Fruit fly (Drosophila melanogaster) whole organism, embryonic: Measurements from ENCODE around the gene ClC-a.

ENCODE experiments used
- Awh ChIP-seq: fragments of 200-800 bp; sonication (Bioruptor generic); IDR thresholded peaks from 2 replicates; pipeline ENCODE4, ENCODE4 v1.3.6; 2022; ENCODE audit warnings: missing biosample characterization, missing genetic modification characterization
- CG11695 ChIP-seq: fragments of 200-800 bp; sonication (Bioruptor generic); IDR thresholded peaks from 3 replicates; pipeline ENCODE4 v1.3.6; 2022; ENCODE audit warnings: missing biosample characterization, missing genetic modification characterization
- CG12219 ChIP-seq: fragments of 200-800 bp; sonication (Bioruptor generic); optimal IDR thresholded peaks from 3 replicates; lab custom pipeline; 2018; ENCODE audit warnings: missing biosample characterization, mild to moderate bottlenecking, missing genetic modification characterization
- CG1233 ChIP-seq: fragments of 200-800 bp; sonication (Bioruptor generic); optimal IDR thresholded peaks from 4 replicates; lab custom pipeline; 2018; ENCODE audit warnings: missing biosample characterization, mild to moderate bottlenecking, missing genetic modification characterization
- CG13123 ChIP-seq: fragments of 200-800 bp; sonication (Bioruptor generic); optimal IDR thresholded peaks from 2 replicates; lab custom pipeline; 2016; ENCODE audit warnings: missing biosample characterization, missing genetic modification characterization
- CG14860 ChIP-seq: fragments of 200-800 bp; sonication (Bioruptor generic); IDR thresholded peaks from 3 replicates; pipeline ENCODE4 v1.3.6; 2022; ENCODE audit warnings: missing biosample characterization, missing genetic modification characterization; ENCODE audit not compliant: partially characterized antibody
- CG15073 ChIP-seq: fragments of 200-800 bp; sonication (Bioruptor generic); optimal IDR thresholded peaks from 2 replicates; lab custom pipeline; 2016; ENCODE audit warnings: missing biosample characterization, missing genetic modification characterization
- CG18262 ChIP-seq: fragments of 200-800 bp; optimal IDR thresholded peaks from 3 replicates; lab custom pipeline; 2019; ENCODE audit warnings: missing biosample characterization, mild to moderate bottlenecking, missing genetic modification characterization, moderate library complexity
- CG1832 ChIP-seq: fragments of 200-800 bp; sonication (Bioruptor generic); optimal IDR thresholded peaks from 2 replicates; lab custom pipeline; 2017; ENCODE audit warnings: missing biosample characterization, mild to moderate bottlenecking, missing genetic modification characterization, inconsistent platforms
- CG31388 ChIP-seq: fragments of 200-800 bp; sonication (Bioruptor generic); optimal IDR thresholded peaks from 2 replicates; lab custom pipeline; 2016; ENCODE audit warnings: missing biosample characterization, missing genetic modification characterization
- CG4424 ChIP-seq: fragments of 200-800 bp; sonication (Bioruptor generic); optimal IDR thresholded peaks from 3 replicates; lab custom pipeline; 2016; ENCODE audit warnings: missing biosample characterization, missing genetic modification characterization
- CG6683 ChIP-seq: fragments of 200-800 bp; sonication (Bioruptor generic); optimal IDR thresholded peaks from 2 replicates; lab custom pipeline; 2017; ENCODE audit warnings: missing biosample characterization, mild to moderate bottlenecking, missing genetic modification characterization, missing genetic modification reagents
- CG7357 ChIP-seq: fragments of 200-800 bp; sonication (Bioruptor generic); IDR thresholded peaks from 3 replicates; pipeline ENCODE4 v1.3.6; 2022; ENCODE audit warnings: missing biosample characterization, missing genetic modification characterization
- CG7372 ChIP-seq: fragments of 200-800 bp; sonication (Bioruptor generic); IDR thresholded peaks from 2 replicates; pipeline ENCODE4 v1.3.6; 2022; ENCODE audit warnings: missing biosample characterization, missing genetic modification characterization
- CG7745 ChIP-seq: fragments of 200-800 bp; sonication (Bioruptor generic); optimal IDR thresholded peaks from 2 replicates; lab custom pipeline; 2018; ENCODE audit warnings: missing biosample characterization, mild to moderate bottlenecking, missing genetic modification characterization, moderate library complexity
- CG7928 ChIP-seq: fragments of 200-800 bp; sonication (Bioruptor generic); optimal IDR thresholded peaks from 2 replicates; lab custom pipeline; 2017; ENCODE audit warnings: missing biosample characterization, mild to moderate bottlenecking, missing genetic modification characterization
- CG8089 ChIP-seq: fragments of 200-800 bp; sonication (Bioruptor generic); optimal IDR thresholded peaks from 3 replicates; lab custom pipeline; 2016; ENCODE audit warnings: missing biosample characterization, missing genetic modification characterization
- Dfd ChIP-seq, 2 experiments: fragments of >200 bp; optimal IDR thresholded peaks; 2 replicates each; lab custom pipeline; 2017; ENCODE audit warnings: missing biosample characterization in 2 of 2, missing genetic modification characterization in 2 of 2
- E2f2 ChIP-seq: fragments of 200-800 bp; sonication (Bioruptor generic); IDR thresholded peaks from 2 replicates; pipeline ENCODE4 v1.3.6; 2022; ENCODE audit warnings: missing biosample characterization, missing genetic modification characterization
- Fer1 ChIP-seq: fragments of 200-800 bp; sonication (Bioruptor generic); optimal IDR thresholded peaks from 2 replicates; lab custom pipeline; 2017; ENCODE audit warnings: missing biosample characterization, mild to moderate bottlenecking, missing genetic modification characterization
- Fer3 ChIP-seq: fragments of 200-800 bp; sonication (Bioruptor generic); optimal IDR thresholded peaks from 2 replicates; lab custom pipeline; 2018; ENCODE audit warnings: missing biosample characterization, mild to moderate bottlenecking, missing genetic modification characterization, moderate library complexity
- Hr51 ChIP-seq, 2 experiments: fragments of 200-800 bp; sonication (Bioruptor generic); optimal IDR thresholded peaks; 2 replicates in 1 of 2; 3 replicates in 1 of 2; lab custom pipeline; 2016 to 2018; ENCODE audit warnings: missing biosample characterization in 2 of 2, missing genetic modification characterization in 2 of 2, mild to moderate bottlenecking in 1 of 2, moderate library complexity in 1 of 2
- Meics ChIP-seq: fragments of 200-800 bp; sonication (Bioruptor generic); optimal IDR thresholded peaks from 2 replicates; lab custom pipeline; 2017; ENCODE audit warnings: missing biosample characterization, mild to moderate bottlenecking, missing genetic modification characterization
- PHDP ChIP-seq: fragments of 200-800 bp; sonication (Bioruptor generic); optimal IDR thresholded peaks from 3 replicates; lab custom pipeline; 2018; ENCODE audit warnings: missing biosample characterization, mild to moderate bottlenecking, missing genetic modification characterization, moderate library complexity
- Scr ChIP-seq: fragments of 200-800 bp; sonication (Bioruptor generic); IDR thresholded peaks from 2 replicates; pipeline ENCODE4 v1.3.6; 2022; ENCODE audit warnings: missing biosample characterization, missing genetic modification characterization; ENCODE audit not compliant: partially characterized antibody
- Sox102F ChIP-seq: fragments of 200-800 bp; sonication (Bioruptor generic); optimal IDR thresholded peaks from 2 replicates; lab custom pipeline; 2018; ENCODE audit warnings: missing biosample characterization, mild to moderate bottlenecking, missing genetic modification characterization, moderate library complexity
- TFAM ChIP-seq: fragments of 200-800 bp; sonication (Bioruptor generic); optimal IDR thresholded peaks from 2 replicates; lab custom pipeline; 2017; ENCODE audit warnings: missing biosample characterization, missing genetic modification characterization, inconsistent platforms
- Trl ChIP-seq, 3 experiments: fragments of >200 bp in 2 of 3; fragments of 200-800 bp in 1 of 3; sonication (Bioruptor generic) in 1 of 3; optimal IDR thresholded peaks; 2 replicates in 1 of 3; 3 replicates in 2 of 3; lab custom pipeline; 2016 to 2017; ENCODE audit warnings: missing biosample characterization in 1 of 3, missing genetic modification characterization in 1 of 3
- aop ChIP-seq: fragments of 200-800 bp; sonication (Bioruptor generic); IDR thresholded peaks from 2 replicates; pipeline ENCODE4 v1.3.6; 2022; ENCODE audit warnings: missing biosample characterization, missing genetic modification characterization
- danr ChIP-seq: fragments of 200-800 bp; sonication (Bioruptor generic); IDR thresholded peaks from 2 replicates; pipeline ENCODE4 v1.3.6; 2022; ENCODE audit warnings: missing biosample characterization, missing genetic modification characterization
- ftz-f1 ChIP-seq: fragments of 200-800 bp; sonication (Bioruptor generic); optimal IDR thresholded peaks from 2 replicates; lab custom pipeline; 2016; ENCODE audit warnings: missing biosample characterization, missing genetic modification characterization
- hkb ChIP-seq, 2 experiments: fragments of 200-800 bp in 1 of 2; fragments of >200 bp in 1 of 2; sonication (Bioruptor generic) in 1 of 2; IDR thresholded peaks in 1 of 2; optimal IDR thresholded peaks in 1 of 2; 2 replicates each; pipeline versions ENCODE4 v1.3.6 to Lab custom; 2017 to 2022; ENCODE audit warnings: missing biosample characterization in 1 of 2, missing genetic modification characterization in 1 of 2
- jing ChIP-seq: fragments of 200-800 bp; sonication (Bioruptor generic); optimal IDR thresholded peaks from 2 replicates; lab custom pipeline; 2018; ENCODE audit warnings: missing biosample characterization, mild to moderate bottlenecking, missing genetic modification characterization
- klu ChIP-seq: fragments of 200-800 bp; sonication (Bioruptor generic); IDR thresholded peaks from 2 replicates; pipeline ENCODE4 v1.3.6; 2022; ENCODE audit warnings: missing biosample characterization, missing genetic modification characterization
- knrl ChIP-seq: fragments of 200-800 bp; sonication (Bioruptor generic); IDR thresholded peaks from 3 replicates; pipeline ENCODE4 v1.3.6; 2022; ENCODE audit warnings: missing biosample characterization, missing genetic modification characterization; ENCODE audit not compliant: partially characterized antibody
- mam ChIP-seq: fragments of 200-800 bp; sonication (Bioruptor generic); optimal IDR thresholded peaks from 3 replicates; lab custom pipeline; 2016; ENCODE audit warnings: missing biosample characterization, missing genetic modification characterization
- nau ChIP-seq: fragments of 200-800 bp; sonication (Bioruptor generic); optimal IDR thresholded peaks from 3 replicates; lab custom pipeline; 2017; ENCODE audit warnings: missing biosample characterization, mild to moderate bottlenecking, missing genetic modification characterization, missing genetic modification reagents
- nmo ChIP-seq: fragments of 200-800 bp; sonication (Bioruptor generic); optimal IDR thresholded peaks from 2 replicates; lab custom pipeline; 2018; ENCODE audit warnings: missing biosample characterization, mild to moderate bottlenecking, missing genetic modification characterization, moderate library complexity
- peb ChIP-seq: fragments of 200-800 bp; sonication (Bioruptor generic); IDR thresholded peaks from 2 replicates; pipeline ENCODE4 v1.3.6; 2022; ENCODE audit warnings: missing biosample characterization, missing genetic modification characterization
- pros ChIP-seq: fragments of 200-800 bp; sonication (Bioruptor generic); optimal IDR thresholded peaks from 3 replicates; lab custom pipeline; 2019; ENCODE audit warnings: missing biosample characterization, mild to moderate bottlenecking, missing genetic modification characterization, moderate library complexity
- pum ChIP-seq: fragments of 200-800 bp; sonication (Bioruptor generic); optimal IDR thresholded peaks from 2 replicates; lab custom pipeline; 2016; ENCODE audit warnings: missing biosample characterization, missing genetic modification characterization
- shn ChIP-seq: fragments of 200-800 bp; sonication (Bioruptor generic); optimal IDR thresholded peaks from 3 replicates; lab custom pipeline; 2016; ENCODE audit warnings: missing biosample characterization, missing genetic modification characterization
- sug ChIP-seq: fragments of 200-800 bp; optimal IDR thresholded peaks from 2 replicates; lab custom pipeline; 2019; ENCODE audit warnings: missing biosample characterization, mild to moderate bottlenecking, missing genetic modification characterization, moderate library complexity
- trh ChIP-seq: fragments of 200-800 bp; sonication (Bioruptor generic); optimal IDR thresholded peaks from 2 replicates; lab custom pipeline; 2016; ENCODE audit warnings: missing biosample characterization, missing genetic modification characterization
- tup ChIP-seq: fragments of 200-800 bp; sonication (Bioruptor generic); optimal IDR thresholded peaks from 2 replicates; lab custom pipeline; 2016; ENCODE audit warnings: missing biosample characterization, mild to moderate bottlenecking, missing genetic modification characterization, moderate library complexity
- unpg ChIP-seq: fragments of 200-800 bp; sonication (Bioruptor generic); optimal IDR thresholded peaks from 3 replicates; lab custom pipeline; 2018; ENCODE audit warnings: missing biosample characterization, mild to moderate bottlenecking, missing genetic modification characterization, moderate library complexity
- vfl ChIP-seq: fragments of 200-800 bp; sonication (Bioruptor generic); optimal IDR thresholded peaks from 2 replicates; lab custom pipeline; 2016; ENCODE audit warnings: missing biosample characterization, missing genetic modification characterization
- vnd ChIP-seq: fragments of 200-800 bp; sonication (Bioruptor generic); IDR thresholded peaks from 3 replicates; pipeline ENCODE4 v1.3.6; 2022; ENCODE audit warnings: missing biosample characterization, missing genetic modification characterization; ENCODE audit not compliant: partially characterized antibody
- wor ChIP-seq: fragments of 200-800 bp; sonication (Bioruptor generic); IDR thresholded peaks from 2 replicates; pipeline ENCODE4 v1.3.6; 2022; ENCODE audit warnings: missing biosample characterization, missing genetic modification characterization

ClC-a gene

DNA sequence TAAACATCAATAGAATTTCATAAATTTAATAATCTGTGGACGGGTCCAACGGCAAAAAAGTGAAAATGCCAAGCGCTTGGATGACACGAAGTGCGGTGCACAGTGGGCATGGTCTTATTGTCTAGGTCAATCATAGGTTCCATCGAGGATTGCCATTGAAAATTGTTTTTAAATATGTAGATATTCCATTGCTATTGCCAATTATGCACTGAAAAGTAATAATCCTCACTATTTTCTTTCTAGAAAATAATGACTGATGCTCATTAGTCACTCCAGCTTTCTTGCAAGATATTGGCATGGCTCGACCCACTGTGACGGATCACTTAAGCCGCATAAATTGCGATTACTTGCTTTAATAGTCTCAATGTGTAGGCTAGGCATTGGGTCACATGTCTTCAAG is 6.3 kb downstream of the ClC-a start (continued):
- peak in 1 of 2 experiments; percentile 45 for TF ChIP-seq Hr51 (GFP tag; optimal IDR thresholded peaks at IDR 0.05; lab: Kevin White, UChicago)
- TF ChIP-seq CG1233 (GFP tag; lab: Kevin White, UChicago) = no peak
- no peak for TF ChIP-seq ftz-f1 (GFP tag; lab: Kevin White, UChicago)
- peak; percentile 1 for TF ChIP-seq CG12219 (GFP tag; lab: Kevin White, UChicago)
- no peak for TF ChIP-seq wor (GFP tag; lab: Robert Waterston, UW)
- 0 out of 3 replicates have a peak, but pooled peaks have one; percentile 26 for TF ChIP-seq CG14860
- 0 out of 2 replicates have a peak, but pooled peaks have one; percentile 42 for TF ChIP-seq peb
- no peak for TF ChIP-seq Dfd (GFP tag; optimal IDR thresholded peaks at IDR 0.05; lab: Kevin White, UChicago)
- TF ChIP-seq pum (GFP tag; lab: Kevin White, UChicago) = peak; percentile 2
- no peak for TF ChIP-seq nau (GFP tag; lab: Kevin White, UChicago)
- TF ChIP-seq CG4424 (GFP tag; lab: Kevin White, UChicago) = peak; percentile 53
- TF ChIP-seq vfl (GFP tag; lab: Kevin White, UChicago) = no peak
- peak; percentile 58; the same call in 2 of the 3 replicates for TF ChIP-seq CG11695 (GFP tag; lab: Robert Waterston, UW)
- TF ChIP-seq Scr = no peak
- TF ChIP-seq mam (GFP tag; lab: Kevin White, UChicago) = peak; percentile 30
- TF ChIP-seq TFAM (GFP tag; lab: Kevin White, UChicago) = no peak
- peak; percentile 28 for TF ChIP-seq Fer3 (tag; lab: Kevin White, UChicago)
- no peak for TF ChIP-seq pros (GFP tag; lab: Kevin White, UChicago)
- TF ChIP-seq hkb (optimal IDR thresholded peaks at IDR 0.05; lab: Kevin White, UChicago) = no peak
- TF ChIP-seq hkb (GFP tag; IDR thresholded peaks at IDR 0.05; lab: Robert Waterston, UW) = peak; percentile 68
- peak; percentile 37 for TF ChIP-seq PHDP (tag; lab: Kevin White, UChicago)
- TF ChIP-seq unpg (GFP tag; lab: Kevin White, UChicago) = peak; percentile 51
- no peak for TF ChIP-seq CG7372
- 0 out of 2 replicates have a peak, but pooled peaks have one; percentile 9 for TF ChIP-seq E2f2 (GFP tag; lab: Robert Waterston, UW)
- no peak for TF ChIP-seq trh (GFP tag; lab: Kevin White, UChicago)
- no peak for TF ChIP-seq Awh (GFP tag; lab: Robert Waterston, UW)
- TF ChIP-seq CG18262 (tag; lab: Kevin White, UChicago) = peak; percentile 29
- TF ChIP-seq Sox102F = peak; percentile 57
- TF ChIP-seq CG7928 (GFP tag; lab: Kevin White, UChicago) = peak; percentile 7
- peak; percentile 27 for TF ChIP-seq nmo (GFP tag; lab: Kevin White, UChicago)
- no peak for TF ChIP-seq CG1832 (GFP tag; lab: Kevin White, UChicago)
- 0 out of 3 replicates have a peak, but pooled peaks have one; percentile 30 for TF ChIP-seq knrl (GFP tag; lab: Robert Waterston, UW)
- TF ChIP-seq CG7745 (tag; lab: Kevin White, UChicago) = no peak
- no peak for TF ChIP-seq Trl (optimal IDR thresholded peaks at IDR 0.05; lab: Kevin White, UChicago)
- peak; percentile 35 for TF ChIP-seq Trl (GFP tag; optimal IDR thresholded peaks at IDR 0.05; lab: Kevin White, UChicago)
- no peak for TF ChIP-seq shn (GFP tag; lab: Kevin White, UChicago)
- no peak for TF ChIP-seq CG7357 (GFP tag; lab: Robert Waterston, UW)
- no peak for TF ChIP-seq sug (tag; lab: Kevin White, UChicago)
- TF ChIP-seq CG8089 = peak; percentile 14
- peak; percentile 10 for TF ChIP-seq Meics (GFP tag; lab: Kevin White, UChicago)
- TF ChIP-seq CG15073 (GFP tag; lab: Kevin White, UChicago) = no peak
- TF ChIP-seq klu (GFP tag; lab: Robert Waterston, UW) = no peak
- TF ChIP-seq tup (GFP tag; lab: Kevin White, UChicago) = no peak
- TF ChIP-seq CG6683 (GFP tag; lab: Kevin White, UChicago) = no peak
- no peak for TF ChIP-seq jing
- 0 out of 3 replicates have a peak, but pooled peaks have one; percentile 37 for TF ChIP-seq vnd (GFP tag; lab: Robert Waterston, UW)
- no peak for TF ChIP-seq CG13123
- no peak for TF ChIP-seq danr (GFP tag; lab: Robert Waterston, UW)
- no peak for TF ChIP-seq CG31388 (GFP tag; lab: Kevin White, UChicago)
- no peak for TF ChIP-seq aop (GFP tag; lab: Robert Waterston, UW)
- peak; percentile 20 for TF ChIP-seq Fer1 (GFP tag; lab: Kevin White, UChicago)
